Fruit fly (Drosophila melanogaster) whole organism, embryonic: ENCODE measurements around the gene ninaG.

ENCODE experiments used
- Aef1 ChIP-seq: fragments of 200-800 bp; sonication (Bioruptor generic); IDR thresholded peaks from 3 replicates; pipeline ENCODE4 v1.3.6; 2022; ENCODE audit warnings: missing biosample characterization, missing genetic modification characterization
- Awh ChIP-seq: fragments of 200-800 bp; sonication (Bioruptor generic); IDR thresholded peaks from 2 replicates; pipeline ENCODE4, ENCODE4 v1.3.6; 2022; ENCODE audit warnings: missing biosample characterization, missing genetic modification characterization
- Blimp-1 ChIP-seq: fragments of 200-800 bp; sonication (Bioruptor generic); optimal IDR thresholded peaks from 3 replicates; lab custom pipeline; 2018; ENCODE audit warnings: missing biosample characterization, missing genetic modification characterization, mild to moderate bottlenecking, moderate library complexity, missing genetic modification reagents
- CG10321 ChIP-seq: fragments of 200-800 bp; sonication (Bioruptor generic); IDR thresholded peaks from 2 replicates; pipeline ENCODE4 v1.3.6; 2022; ENCODE audit warnings: missing biosample characterization, missing genetic modification characterization
- CG10431 ChIP-seq: fragments of 200-800 bp; sonication (Bioruptor generic); optimal IDR thresholded peaks from 3 replicates; lab custom pipeline; 2018; ENCODE audit warnings: missing biosample characterization, mild to moderate bottlenecking, missing genetic modification characterization
- CG1233 ChIP-seq: fragments of 200-800 bp; sonication (Bioruptor generic); optimal IDR thresholded peaks from 4 replicates; lab custom pipeline; 2018; ENCODE audit warnings: missing biosample characterization, mild to moderate bottlenecking, missing genetic modification characterization
- CG16813 ChIP-seq: fragments of 200-800 bp; sonication (Bioruptor generic); IDR thresholded peaks from 3 replicates; pipeline ENCODE4 v1.3.6; 2022; ENCODE audit warnings: missing biosample characterization, missing genetic modification characterization; ENCODE audit not compliant: partially characterized antibody
- CG17328 ChIP-seq: fragments of 200-800 bp; sonication (Bioruptor generic); IDR thresholded peaks from 2 replicates; pipeline ENCODE4 v1.3.6; 2022; ENCODE audit warnings: missing biosample characterization, missing genetic modification characterization
- CG17829 ChIP-seq: fragments of 200-800 bp; optimal IDR thresholded peaks from 2 replicates; lab custom pipeline; 2019; ENCODE audit warnings: missing biosample characterization, mild to moderate bottlenecking, missing genetic modification characterization, moderate library complexity
- CG2120 ChIP-seq: fragments of 200-800 bp; sonication (Bioruptor generic); optimal IDR thresholded peaks from 3 replicates; lab custom pipeline; 2016; ENCODE audit warnings: missing biosample characterization, missing genetic modification characterization
- CG33213 ChIP-seq: fragments of 200-800 bp; sonication (Bioruptor generic); optimal IDR thresholded peaks from 3 replicates; lab custom pipeline; 2016; ENCODE audit warnings: missing biosample characterization, missing genetic modification characterization
- CG34376 ChIP-seq: fragments of 200-800 bp; sonication (Bioruptor generic); optimal IDR thresholded peaks from 2 replicates; lab custom pipeline; 2018; ENCODE audit warnings: missing biosample characterization, mild to moderate bottlenecking, missing genetic modification characterization
- CG34422 ChIP-seq: fragments of 200-800 bp; sonication (Bioruptor generic); IDR thresholded peaks from 3 replicates; pipeline ENCODE4 v1.3.6; 2022; ENCODE audit warnings: missing biosample characterization, missing genetic modification characterization
- CG5180 ChIP-seq: fragments of 200-800 bp; sonication (Bioruptor generic); optimal IDR thresholded peaks from 3 replicates; lab custom pipeline; 2017; ENCODE audit warnings: missing biosample characterization, missing genetic modification characterization, mild to moderate bottlenecking, moderate library complexity, missing genetic modification reagents
- CG6272 ChIP-seq: fragments of 200-800 bp; sonication (Bioruptor generic); IDR thresholded peaks from 2 replicates; pipeline ENCODE4 v1.3.6; 2022; ENCODE audit warnings: missing biosample characterization, missing genetic modification characterization
- CG7839 ChIP-seq: fragments of 200-800 bp; sonication (Bioruptor generic); optimal IDR thresholded peaks from 3 replicates; lab custom pipeline; 2018; ENCODE audit warnings: missing biosample characterization, mild to moderate bottlenecking, missing genetic modification characterization, moderate library complexity
- CG8359 ChIP-seq: fragments of 200-800 bp; sonication (Bioruptor generic); optimal IDR thresholded peaks from 2 replicates; lab custom pipeline; 2017; ENCODE audit warnings: missing biosample characterization, mild to moderate bottlenecking, missing genetic modification characterization, borderline replicate concordance
- CG8944 ChIP-seq: fragments of 200-800 bp; sonication (Bioruptor generic); optimal IDR thresholded peaks from 3 replicates; lab custom pipeline; 2016; ENCODE audit warnings: missing biosample characterization, missing genetic modification characterization
- CG9797 ChIP-seq: fragments of 200-800 bp; sonication (Bioruptor generic); optimal IDR thresholded peaks from 3 replicates; lab custom pipeline; 2018; ENCODE audit warnings: missing biosample characterization, mild to moderate bottlenecking, missing genetic modification characterization
- Dfd ChIP-seq, 2 experiments: fragments of >200 bp; optimal IDR thresholded peaks; 2 replicates each; lab custom pipeline; 2017; ENCODE audit warnings: missing biosample characterization in 2 of 2, missing genetic modification characterization in 2 of 2
- Dll ChIP-seq: fragments of 200-800 bp; sonication (Bioruptor generic); IDR thresholded peaks from 4 replicates; pipeline ENCODE4 v1.3.6; 2022; ENCODE audit warnings: missing biosample characterization, missing genetic modification characterization; ENCODE audit not compliant: partially characterized antibody
- Dp ChIP-seq: fragments of 200-800 bp; sonication (Bioruptor generic); optimal IDR thresholded peaks from 2 replicates; lab custom pipeline; 2018; ENCODE audit warnings: missing biosample characterization, mild to moderate bottlenecking, missing genetic modification characterization, moderate library complexity
- Eip74EF ChIP-seq, 2 experiments: fragments of 200-800 bp in 1 of 2; fragments of >200 bp in 1 of 2; sonication (Bioruptor generic) in 1 of 2; optimal IDR thresholded peaks; 2 replicates each; lab custom pipeline; 2017 to 2019; ENCODE audit warnings: missing biosample characterization in 2 of 2, missing genetic modification characterization in 2 of 2, mild to moderate bottlenecking in 1 of 2, moderate library complexity in 1 of 2
- Gug ChIP-seq: fragments of 200-800 bp; sonication (Bioruptor generic); IDR thresholded peaks from 4 replicates; pipeline ENCODE4 v1.3.6; 2022; ENCODE audit warnings: missing biosample characterization, missing genetic modification characterization
- HLH3B ChIP-seq: fragments of 200-800 bp; sonication (Bioruptor generic); IDR thresholded peaks from 2 replicates; pipeline ENCODE4 v1.3.6; 2022; ENCODE audit warnings: missing biosample characterization, missing genetic modification characterization
- Nf-YB ChIP-seq: fragments of 200-800 bp; sonication (Bioruptor generic); optimal IDR thresholded peaks from 3 replicates; lab custom pipeline; 2019; ENCODE audit warnings: missing biosample characterization, mild to moderate bottlenecking, missing genetic modification characterization, moderate library complexity
- Opbp ChIP-seq: fragments of 200-800 bp; sonication (Bioruptor generic); IDR thresholded peaks from 3 replicates; pipeline ENCODE4 v1.3.6; 2022; ENCODE audit warnings: missing biosample characterization, missing genetic modification characterization; ENCODE audit not compliant: partially characterized antibody
- Sry-δ ChIP-seq: fragments of 200-800 bp; sonication (Bioruptor generic); optimal IDR thresholded peaks from 2 replicates; lab custom pipeline; 2016; ENCODE audit warnings: missing biosample characterization, missing genetic modification characterization
- Ssrp ChIP-seq: fragments of 200-800 bp; sonication (Bioruptor generic); optimal IDR thresholded peaks from 2 replicates; lab custom pipeline; 2018; ENCODE audit warnings: missing biosample characterization, mild to moderate bottlenecking, missing genetic modification characterization, moderate library complexity
- Xrp1 ChIP-seq: fragments of 200-800 bp; sonication (Bioruptor generic); IDR thresholded peaks from 2 replicates; pipeline ENCODE4 v1.3.6; 2022; ENCODE audit warnings: missing biosample characterization, missing genetic modification characterization
- ac ChIP-seq: fragments of 200-800 bp; sonication (Bioruptor generic); optimal IDR thresholded peaks from 3 replicates; lab custom pipeline; 2017; ENCODE audit warnings: missing biosample characterization, mild to moderate bottlenecking, missing genetic modification characterization
- ara ChIP-seq: fragments of 200-800 bp; sonication (Bioruptor generic); IDR thresholded peaks from 2 replicates; pipeline ENCODE4 v1.3.6; 2022; ENCODE audit warnings: missing biosample characterization, missing genetic modification characterization
- bigmax ChIP-seq: fragments of 200-800 bp; sonication (Bioruptor generic); optimal IDR thresholded peaks from 2 replicates; lab custom pipeline; 2018; ENCODE audit warnings: missing biosample characterization, mild to moderate bottlenecking, missing genetic modification characterization
- br ChIP-seq: fragments of >200 bp; optimal IDR thresholded peaks from 2 replicates; lab custom pipeline; 2017
- btn ChIP-seq: fragments of 200-800 bp; sonication (Bioruptor generic); optimal IDR thresholded peaks from 2 replicates; lab custom pipeline; 2016; ENCODE audit warnings: missing biosample characterization, missing genetic modification characterization
- cad ChIP-seq: fragments of >200 bp; optimal IDR thresholded peaks from 2 replicates; lab custom pipeline; 2017; ENCODE audit warnings: missing biosample characterization, missing genetic modification characterization
- caup ChIP-seq: fragments of 200-800 bp; sonication (Bioruptor generic); optimal IDR thresholded peaks from 3 replicates; lab custom pipeline; 2017; ENCODE audit warnings: missing biosample characterization, mild to moderate bottlenecking, missing genetic modification characterization, moderate library complexity; ENCODE audit not compliant: severe bottlenecking
- crol ChIP-seq: fragments of 200-800 bp; sonication (Bioruptor generic); IDR thresholded peaks from 2 replicates; pipeline ENCODE4 v1.3.6; 2022; ENCODE audit warnings: missing biosample characterization, missing genetic modification characterization
- exex ChIP-seq: fragments of 200-800 bp; sonication (Bioruptor generic); optimal IDR thresholded peaks from 4 replicates; lab custom pipeline; 2018; ENCODE audit warnings: missing biosample characterization, mild to moderate bottlenecking, missing genetic modification characterization, moderate library complexity
- fu2 ChIP-seq: fragments of 200-800 bp; sonication (Bioruptor generic); optimal IDR thresholded peaks from 2 replicates; lab custom pipeline; 2016; ENCODE audit warnings: missing biosample characterization, missing genetic modification characterization
- gem ChIP-seq: fragments of 200-800 bp; sonication (Bioruptor generic); optimal IDR thresholded peaks from 2 replicates; lab custom pipeline; 2019; ENCODE audit warnings: missing biosample characterization, mild to moderate bottlenecking, missing genetic modification characterization, moderate library complexity
- gro ChIP-seq: fragments of 200-800 bp; sonication (Bioruptor generic); optimal IDR thresholded peaks from 2 replicates; lab custom pipeline; 2016; ENCODE audit warnings: missing biosample characterization, missing genetic modification characterization
- nau ChIP-seq: fragments of 200-800 bp; sonication (Bioruptor generic); optimal IDR thresholded peaks from 3 replicates; lab custom pipeline; 2017; ENCODE audit warnings: missing biosample characterization, mild to moderate bottlenecking, missing genetic modification characterization, missing genetic modification reagents
- p53 ChIP-seq: fragments of 200-800 bp; sonication (Bioruptor generic); optimal IDR thresholded peaks from 2 replicates; lab custom pipeline; 2016; ENCODE audit warnings: missing biosample characterization, missing genetic modification characterization
- pfk ChIP-seq: fragments of 200-800 bp; sonication (Bioruptor generic); optimal IDR thresholded peaks from 2 replicates; lab custom pipeline; 2018; ENCODE audit warnings: missing biosample characterization, mild to moderate bottlenecking, missing genetic modification characterization, moderate library complexity
- psq ChIP-seq: fragments of 200-800 bp; sonication (Bioruptor generic); optimal IDR thresholded peaks from 2 replicates; lab custom pipeline; 2017; ENCODE audit warnings: missing biosample characterization, missing genetic modification characterization
- seq ChIP-seq: fragments of 200-800 bp; sonication (Bioruptor generic); IDR thresholded peaks from 2 replicates; pipeline ENCODE4 v1.3.6; 2022; ENCODE audit warnings: missing biosample characterization, missing genetic modification characterization
- sima ChIP-seq: fragments of 200-800 bp; sonication (Bioruptor generic); optimal IDR thresholded peaks from 2 replicates; lab custom pipeline; 2016; ENCODE audit warnings: missing biosample characterization, missing genetic modification characterization
- sob ChIP-seq: fragments of 200-800 bp; sonication (Bioruptor generic); IDR thresholded peaks from 2 replicates; pipeline ENCODE4 v1.3.6; 2022; ENCODE audit warnings: missing biosample characterization, missing genetic modification characterization
- sqz ChIP-seq: fragments of 200-800 bp; sonication (Bioruptor generic); optimal IDR thresholded peaks from 3 replicates; lab custom pipeline; 2018; ENCODE audit warnings: missing biosample characterization, mild to moderate bottlenecking, missing genetic modification characterization
- sr ChIP-seq: fragments of 200-800 bp; sonication (Bioruptor generic); IDR thresholded peaks from 3 replicates; pipeline ENCODE4 v1.3.6; 2022; ENCODE audit warnings: missing biosample characterization, missing genetic modification characterization
- zen ChIP-seq: fragments of 200-800 bp; sonication (Bioruptor generic); optimal IDR thresholded peaks from 3 replicates; lab custom pipeline; 2018; ENCODE audit warnings: missing biosample characterization, mild to moderate bottlenecking, missing genetic modification characterization, moderate library complexity
- zfh1 ChIP-seq: fragments of 200-800 bp; sonication (Bioruptor generic); IDR thresholded peaks from 3 replicates; pipeline ENCODE4 v1.3.6; 2022; ENCODE audit warnings: missing biosample characterization, missing genetic modification characterization

Gene ninaG

DNA sequence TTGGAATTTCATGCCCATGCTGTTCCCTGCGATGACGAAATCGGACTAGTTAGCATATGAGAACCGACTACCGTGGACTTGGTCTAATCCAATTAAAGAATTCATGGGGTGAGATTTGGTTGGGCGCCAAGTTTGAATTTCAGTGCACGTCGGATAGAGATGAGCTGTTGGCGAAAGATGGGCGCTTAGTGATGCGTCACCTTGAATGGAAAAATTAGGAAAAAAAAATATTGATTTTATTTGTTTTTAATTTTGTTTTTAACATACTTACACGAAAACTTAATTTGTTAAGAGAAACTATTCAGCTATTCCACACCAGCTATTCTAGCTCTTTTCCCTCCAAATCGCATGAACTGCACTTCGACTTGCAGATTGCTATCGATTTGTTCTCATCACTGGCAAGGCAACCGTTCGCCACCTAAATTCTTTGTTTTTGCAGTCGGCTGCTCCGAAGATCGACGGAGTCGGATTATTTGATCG lies at the start of gene ninaG, which contains the start of gene Sptz (continued):
- TF ChIP-seq CG8944 (peak; percentile 96), Dfd (GFP tag; optimal IDR thresholded peaks at IDR 0.05; lab: Kevin White, UChicago) (no peak), Dll (GFP tag; lab: Robert Waterston, UW) (peak; percentile 73), p53 (peak; percentile 73), ac (GFP tag; lab: Kevin White, UChicago) (peak; percentile 53), CG10321 (peak; percentile 66), sob (peak; percentile 97), HLH3B (peak; percentile 95), seq (GFP tag; lab: Robert Waterston, UW) (peak; percentile 86), Ssrp (tag; lab: Kevin White, UChicago) (peak; percentile 94), CG5180 (GFP tag; lab: Kevin White, UChicago) (no peak), Xrp1 (peak; percentile 97), CG17328 (peak; percentile 93), sqz (GFP tag; lab: Kevin White, UChicago) (no peak), Eip74EF (GFP tag; optimal IDR thresholded peaks at IDR 0.05; lab: Kevin White, UChicago) (no peak), fu2 (peak; percentile 95), exex (no peak), ara (GFP tag; lab: Robert Waterston, UW) (peak; percentile 91), cad (no peak), Opbp (peak; percentile 38; the same call in 1 of the 3 replicates), CG8359 (GFP tag; lab: Kevin White, UChicago) (peak; percentile 56), nau (GFP tag; lab: Kevin White, UChicago) (no peak), Dp (peak; percentile 78), caup (peak; percentile 84), CG6272 (peak; percentile 97), br (lab: Kevin White, UChicago) (no peak), CG1233 (GFP tag; lab: Kevin White, UChicago) (peak; percentile 85), CG10431 (GFP tag; lab: Kevin White, UChicago) (no peak), pfk (no peak), CG33213 (GFP tag; lab: Kevin White, UChicago) (peak; percentile 93), Nf-YB (GFP tag; lab: Kevin White, UChicago) (peak; percentile 65), Aef1 (GFP tag; lab: Robert Waterston, UW) (peak; percentile 96), sr (GFP tag; lab: Robert Waterston, UW) (peak; percentile 64; the same call in 1 of the 3 replicates)

DNA sequence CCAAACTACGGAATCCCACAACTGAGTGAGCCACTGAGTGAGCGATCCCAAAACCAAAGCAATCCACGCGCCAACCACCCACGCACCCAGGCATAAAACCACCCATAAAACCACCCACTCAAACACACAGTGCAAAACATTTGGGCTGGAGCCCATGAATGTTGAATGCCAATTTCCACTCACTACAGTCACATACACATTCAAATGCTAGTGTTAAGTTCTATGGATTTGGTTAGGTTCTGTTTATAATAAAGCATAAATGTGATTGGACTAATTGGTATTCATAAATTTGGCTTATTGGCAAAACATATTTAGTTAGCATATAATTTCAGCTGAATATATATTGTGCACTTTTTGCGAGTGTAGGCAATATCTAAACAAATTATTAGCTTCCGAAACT lies 48.3 kb upstream of the ninaG start:
- TF ChIP-seq Awh (no peak), sima (GFP tag; lab: Kevin White, UChicago) (no peak), crol (GFP tag; lab: Robert Waterston, UW) (no peak), CG17829 (no peak), Blimp-1 (GFP tag; lab: Kevin White, UChicago) (no peak), zfh1 (GFP tag; lab: Robert Waterston, UW) (no peak), CG16813 (no peak), CG34376 (GFP tag; lab: Kevin White, UChicago) (no peak), CG34422 (no peak), Nf-YB (GFP tag; lab: Kevin White, UChicago) (no peak), gro (no peak), CG2120 (GFP tag; lab: Kevin White, UChicago) (peak; percentile 18), psq (GFP tag; lab: Kevin White, UChicago) (no peak), zen (no peak), btn (GFP tag; lab: Kevin White, UChicago) (no peak), Gug (GFP tag; lab: Robert Waterston, UW) (no peak), gem (tag; lab: Kevin White, UChicago) (peak; percentile 19), Sry-δ (GFP tag; lab: Kevin White, UChicago) (no peak), bigmax (GFP tag; lab: Kevin White, UChicago) (no peak), CG9797 (no peak), CG7839 (tag; lab: Kevin White, UChicago) (peak; percentile 2)
